Fruit fly (Drosophila melanogaster): Measurements from ENCODE around the gene Pyroxd1.

DNA sequence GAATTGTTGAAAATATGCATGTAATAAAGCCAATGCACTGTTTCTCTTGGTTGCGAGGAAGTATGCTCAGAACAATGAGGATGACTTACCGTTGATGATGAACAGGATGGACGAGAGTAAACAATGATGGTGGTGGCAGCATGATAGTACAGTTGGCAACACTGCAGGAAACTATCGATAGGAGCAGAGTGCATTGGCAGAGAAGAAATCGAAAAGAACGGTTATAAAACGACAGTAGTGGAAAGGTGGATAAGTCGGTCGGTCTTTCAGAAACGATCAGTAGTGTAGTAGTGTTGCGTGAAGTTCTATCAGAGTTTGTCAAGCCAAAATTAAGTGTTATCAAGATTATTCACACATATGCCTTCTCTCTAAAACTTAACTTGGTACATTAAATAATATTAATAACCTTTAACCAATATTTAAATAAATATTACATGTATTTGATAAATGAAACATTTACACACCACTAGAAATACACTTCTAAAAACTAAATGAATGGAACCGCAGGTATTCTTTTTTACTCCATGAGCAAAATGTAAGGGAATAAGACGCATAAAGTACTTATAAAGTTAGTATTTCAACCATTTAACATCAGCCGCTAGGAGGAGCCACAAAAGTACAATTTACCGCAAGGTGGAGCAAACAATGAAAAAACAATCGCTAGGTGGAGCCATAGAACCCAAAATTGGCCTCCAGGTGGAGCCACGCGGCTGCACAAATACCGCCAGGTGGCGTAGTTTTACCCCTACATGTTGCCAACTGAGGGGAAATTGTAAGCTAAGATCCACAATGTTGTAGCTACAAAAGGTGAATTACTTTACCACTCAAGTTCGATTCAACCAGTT lies 29.4 kb downstream of the Pyroxd1 start:
- TF ChIP-seq insv (optimal IDR thresholded peaks at IDR 0.05) = no peak
- TF ChIP-seq h (optimal IDR thresholded peaks at IDR 0.05) = no peak
- no peak for TF ChIP-seq ttk (optimal IDR thresholded peaks at IDR 0.05)
- no peak for TF ChIP-seq psq (optimal IDR thresholded peaks at IDR 0.05)
- TF ChIP-seq Sin3A (optimal IDR thresholded peaks at IDR 0.05) = no peak
